Worm (Caenorhabditis elegans): ENCODE results near the gene Y49A3A.3.

The Y49A3A.3 gene

ce11 chrV:14316525-14316924 is 37.7 kb upstream of the Y49A3A.3 start, which contains the start of gene F47B8.2:
TSS of gene F47B8.2 (minus strand) at chrV:14316625.
- TF ChIP-seq ZK546.5 (tag; optimal IDR thresholded peaks at IDR 0.05) (no peak), attf-4 (tag; optimal IDR thresholded peaks at IDR 0.05) (no peak), dpl-1 (GFP tag; optimal IDR thresholded peaks at IDR 0.05) (no peak), daf-12 (tag; optimal IDR thresholded peaks at IDR 0.05) (no peak), mes-2 (tag; optimal IDR thresholded peaks at IDR 0.05; ENCODE audit: poor library complexity, severe bottlenecking) (no peak), Y75B8A.6 (GFP tag; IDR thresholded peaks at IDR 0.05) (no peak), Y105C5A.15 (GFP tag; IDR thresholded peaks at IDR 0.05) (no peak), mdt-29 (GFP tag; IDR thresholded peaks at IDR 0.05) (no peak), pqm-1 (tag; optimal IDR thresholded peaks at IDR 0.05) (no peak), sdz-12 (GFP tag; optimal IDR thresholded peaks at IDR 0.05) (no peak), F49E8.2 (tag; optimal IDR thresholded peaks at IDR 0.05; ENCODE audit: borderline replicate concordance) (no peak), F44E2.7 (GFP tag; IDR thresholded peaks at IDR 0.05) (no peak), unc-62 (GFP tag; optimal IDR thresholded peaks at IDR 0.05 in 1 of 2) (no peak), unc-62 (tag; optimal IDR thresholded peaks at IDR 0.05) (no peak), spr-1 (tag; optimal IDR thresholded peaks at IDR 0.05) (no peak), F10B5.3 (tag; optimal IDR thresholded peaks at IDR 0.05) (no peak), mdl-1 (tag; optimal IDR thresholded peaks at IDR 0.05) (no peak)

- TF ChIP-seq F26F4.8 (GFP tag; conservative IDR thresholded peaks at IDR 0.05) (no peak), F10B5.3 (tag; optimal IDR thresholded peaks at IDR 0.05) (no peak), tra-1 (GFP tag; IDR thresholded peaks at IDR 0.05) (no peak), nhr-6 (tag; optimal IDR thresholded peaks at IDR 0.05) (no peak), hlh-30 (tag; optimal IDR thresholded peaks at IDR 0.05; ENCODE audit: insufficient read depth) (peak; percentile 47), gei-8 (GFP tag; optimal IDR thresholded peaks at IDR 0.05) (no peak), nhr-28 (tag; optimal IDR thresholded peaks at IDR 0.05) (peak; percentile 20)
Observed at ce11 chrV:14317204-14317603, 37.0 kb upstream of the Y49A3A.3 start.

ce11 chrV:14317621-14318020 is 36.6 kb upstream of the Y49A3A.3 start:
- TF ChIP-seq php-3 (GFP tag; IDR thresholded peaks at IDR 0.05) (no peak), nhr-11 (tag; optimal IDR thresholded peaks at IDR 0.05) (peak; percentile 29), skn-1 (tag; optimal IDR thresholded peaks at IDR 0.05) (no peak), spr-3 (GFP tag; optimal IDR thresholded peaks at IDR 0.05) (no peak)

ce11 chrV:14319101-14319781 is 35.0 kb upstream of the Y49A3A.3 start, which contains the start of gene F47B8.13:
TSS of gene F47B8.13 (minus strand) at chrV:14319731.
- TF ChIP-seq set-16 (GFP tag; IDR thresholded peaks at IDR 0.05) (peak; percentile 96), zfp-2 (tag; optimal IDR thresholded peaks at IDR 0.05) (no peak), mdt-29 (GFP tag; IDR thresholded peaks at IDR 0.05) (no peak), madf-5 (GFP tag; IDR thresholded peaks at IDR 0.05) (no peak), ctbp-1 (GFP tag; IDR thresholded peaks at IDR 0.05) (no peak), aha-1 (tag) (peak; percentile 21), dmd-6 (GFP tag; IDR thresholded peaks at IDR 0.05) (no peak), D1046.2 (GFP tag; IDR thresholded peaks at IDR 0.05) (0 out of 2 replicates have a peak, but pooled peaks have one; percentile 4), T26A8.4 (GFP tag; IDR thresholded peaks at IDR 0.05) (no peak), daf-19 (GFP tag; conservative IDR thresholded peaks at IDR 0.05) (no peak), Y105C5A.15 (GFP tag; IDR thresholded peaks at IDR 0.05) (no peak), unc-39 (tag; optimal IDR thresholded peaks at IDR 0.05) (no peak), ceh-62 (tag; optimal IDR thresholded peaks at IDR 0.05) (no peak), mep-1 (tag; optimal IDR thresholded peaks at IDR 0.05) (no peak), egl-27 (tag; optimal IDR thresholded peaks at IDR 0.05) (no peak), lin-39 (tag; optimal IDR thresholded peaks at IDR 0.05) (no peak)

Measured in whole organism, L4 larva.